Worm (Caenorhabditis elegans) whole organism, late embryonic: ENCODE measurements around the gene H32C10.1.

ENCODE experiments used
- C08G9.2 ChIP-seq: sonication (generic microtip); optimal IDR thresholded peaks from 2 replicates; lab custom pipeline; 2016; ENCODE audit warnings: mild to moderate bottlenecking, missing genetic modification characterization, moderate library complexity, missing compliant biosample characterization
- K09A11.1 ChIP-seq: sonication (generic microtip); optimal IDR thresholded peaks from 2 replicates; lab custom pipeline; 2017; ENCODE audit warnings: antibody characterized with exemption, mild to moderate bottlenecking, missing genetic modification characterization, missing compliant biosample characterization; ENCODE audit not compliant: insufficient read depth
- ahr-1 ChIP-seq: sonication (generic microtip); optimal IDR thresholded peaks from 2 replicates; lab custom pipeline; 2016; ENCODE audit warnings: missing genetic modification characterization, missing compliant biosample characterization
- ama-1 ChIP-seq: fragments of 150-350 bp; optimal IDR thresholded peaks from 2 replicates; lab custom pipeline; 2014
- ceh-18 ChIP-seq: sonication (generic microtip); optimal IDR thresholded peaks from 2 replicates; lab custom pipeline; 2016; ENCODE audit warnings: missing genetic modification characterization, missing compliant biosample characterization
- ceh-19 ChIP-seq: fragments of 200-800 bp; sonication (Bioruptor generic); optimal IDR thresholded peaks from 2 replicates; lab custom pipeline; 2018; ENCODE audit warnings: mild to moderate bottlenecking, missing genetic modification characterization, missing compliant biosample characterization
- ceh-2 ChIP-seq: sonication (generic microtip); optimal IDR thresholded peaks from 2 replicates; lab custom pipeline; 2016; ENCODE audit warnings: missing genotype, missing genetic modification characterization, missing compliant biosample characterization
- ceh-22 ChIP-seq: sonication (generic microtip); optimal IDR thresholded peaks from 2 replicates; lab custom pipeline; 2017; ENCODE audit warnings: missing biosample characterization, missing genetic modification characterization
- ceh-24 ChIP-seq: sonication (generic microtip); optimal IDR thresholded peaks from 2 replicates; lab custom pipeline; 2016; ENCODE audit warnings: mild to moderate bottlenecking, missing genetic modification characterization, missing compliant biosample characterization
- ceh-30 ChIP-seq: fragments of 150-350 bp; optimal IDR thresholded peaks from 2 replicates; lab custom pipeline; 2014; ENCODE audit warnings: missing biosample characterization, missing genetic modification characterization
- ceh-31 ChIP-seq: sonication (generic microtip); optimal IDR thresholded peaks from 2 replicates; lab custom pipeline; 2016; ENCODE audit warnings: missing genetic modification characterization, missing compliant biosample characterization
- ceh-34 ChIP-seq: sonication (generic microtip); optimal IDR thresholded peaks from 2 replicates; lab custom pipeline; 2016; ENCODE audit warnings: mild to moderate bottlenecking, missing genetic modification characterization, missing compliant biosample characterization
- ceh-45 ChIP-seq: fragments of 200-800 bp; sonication (Bioruptor generic); IDR thresholded peaks from 2 replicates; pipeline ENCODE4 v1.3.6; 2022; ENCODE audit warnings: missing genetic modification reagents, missing genetic modification characterization, missing compliant biosample characterization
- ceh-6 ChIP-seq: fragments of 200-800 bp; sonication (Bioruptor generic); optimal IDR thresholded peaks from 2 replicates; lab custom pipeline; 2018; ENCODE audit warnings: mild to moderate bottlenecking, missing genetic modification characterization, missing compliant biosample characterization
- che-1 ChIP-seq: sonication (generic microtip); optimal IDR thresholded peaks from 2 replicates; lab custom pipeline; 2016; ENCODE audit warnings: mild to moderate bottlenecking, missing genetic modification characterization, missing compliant biosample characterization
- dmd-4 ChIP-seq: sonication (generic microtip); optimal IDR thresholded peaks from 2 replicates; lab custom pipeline; 2016; ENCODE audit warnings: borderline replicate concordance, missing genetic modification characterization, missing compliant biosample characterization
- dve-1 ChIP-seq: sonication (generic microtip); optimal IDR thresholded peaks from 2 replicates; lab custom pipeline; 2017; ENCODE audit warnings: antibody characterized with exemption, mild to moderate bottlenecking, missing genetic modification characterization, missing compliant biosample characterization
- elt-2 ChIP-seq: sonication (generic microtip); optimal IDR thresholded peaks from 2 replicates; lab custom pipeline; 2016; ENCODE audit warnings: missing genetic modification reagents, missing genetic modification characterization, missing compliant biosample characterization
- elt-4 ChIP-seq: sonication (generic microtip); optimal IDR thresholded peaks from 2 replicates; lab custom pipeline; 2016; ENCODE audit warnings: missing genetic modification characterization, missing compliant biosample characterization
- fax-1 ChIP-seq: sonication (generic microtip); optimal IDR thresholded peaks from 2 replicates; lab custom pipeline; 2016; ENCODE audit warnings: missing genotype, missing genetic modification characterization, missing compliant biosample characterization
- fkh-10 ChIP-seq: fragments of 150-350 bp; optimal IDR thresholded peaks from 2 replicates; lab custom pipeline; 2014; ENCODE audit warnings: missing biosample characterization, missing genetic modification reagents, missing genetic modification characterization
- fkh-6 ChIP-seq: sonication (generic microtip); optimal IDR thresholded peaks from 2 replicates; lab custom pipeline; 2016; ENCODE audit warnings: missing genetic modification characterization, missing compliant biosample characterization
- gmeb-2 ChIP-seq: sonication (generic microtip); optimal IDR thresholded peaks from 2 replicates; lab custom pipeline; 2016; ENCODE audit warnings: missing genetic modification characterization, inconsistent platforms, missing compliant biosample characterization
- hlh-13 ChIP-seq: fragments of 200-800 bp; sonication (Bioruptor generic); optimal IDR thresholded peaks from 2 replicates; lab custom pipeline; 2018; ENCODE audit warnings: mild to moderate bottlenecking, missing genetic modification characterization, missing compliant biosample characterization
- hlh-15 ChIP-seq: sonication (generic microtip); optimal IDR thresholded peaks from 2 replicates; lab custom pipeline; 2016; ENCODE audit warnings: missing genetic modification characterization, missing compliant biosample characterization
- hlh-30 ChIP-seq: sonication (generic microtip); optimal IDR thresholded peaks from 2 replicates; lab custom pipeline; 2017; ENCODE audit warnings: antibody characterized with exemption, missing genetic modification characterization, missing compliant biosample characterization; ENCODE audit not compliant: insufficient read depth
- hlh-6 ChIP-seq: sonication (generic microtip); optimal IDR thresholded peaks from 2 replicates; lab custom pipeline; 2016; ENCODE audit warnings: missing genotype, missing genetic modification characterization, missing compliant biosample characterization
- hlh-8 ChIP-seq: sonication (generic microtip); optimal IDR thresholded peaks from 2 replicates; lab custom pipeline; 2016; ENCODE audit warnings: missing genotype, missing genetic modification characterization, missing compliant biosample characterization
- mec-3 ChIP-seq: sonication (generic microtip); optimal IDR thresholded peaks from 2 replicates; lab custom pipeline; 2016; ENCODE audit warnings: borderline replicate concordance, missing genetic modification characterization, missing compliant biosample characterization
- nfya-1 ChIP-seq: sonication (generic microtip); optimal IDR thresholded peaks from 2 replicates; lab custom pipeline; 2017; ENCODE audit warnings: missing genetic modification characterization, mild to moderate bottlenecking, missing compliant biosample characterization, antibody characterized with exemption, moderate library complexity
- nhr-11 ChIP-seq: fragments of 150-350 bp; optimal IDR thresholded peaks from 2 replicates; lab custom pipeline; 2014; ENCODE audit warnings: missing biosample characterization, missing genetic modification characterization
- nhr-232 ChIP-seq: sonication (generic microtip); optimal IDR thresholded peaks from 2 replicates; lab custom pipeline; 2016; ENCODE audit warnings: missing genetic modification characterization, missing compliant biosample characterization
- pag-3 ChIP-seq: sonication (generic microtip); optimal IDR thresholded peaks from 2 replicates; lab custom pipeline; 2016; ENCODE audit warnings: missing compliant biosample characterization, missing genetic modification characterization, borderline replicate concordance
- pha-2 ChIP-seq: sonication (generic microtip); optimal IDR thresholded peaks from 2 replicates; lab custom pipeline; 2017; ENCODE audit warnings: mild to moderate bottlenecking, missing genetic modification characterization, missing compliant biosample characterization
- pqm-1 ChIP-seq: sonication (generic microtip); optimal IDR thresholded peaks from 2 replicates; lab custom pipeline; 2016; ENCODE audit warnings: missing genetic modification characterization, missing compliant biosample characterization
- pros-1 ChIP-seq: fragments of 150-350 bp; optimal IDR thresholded peaks from 2 replicates; lab custom pipeline; 2014; ENCODE audit warnings: missing biosample characterization, missing genetic modification reagents, missing genetic modification characterization
- ref-2 ChIP-seq: sonication (generic microtip); optimal IDR thresholded peaks from 2 replicates; lab custom pipeline; 2016; ENCODE audit warnings: missing genetic modification characterization, missing compliant biosample characterization
- rnt-1 ChIP-seq: sonication (generic microtip); optimal IDR thresholded peaks from 2 replicates; lab custom pipeline; 2016; ENCODE audit warnings: missing genetic modification characterization, missing compliant biosample characterization
- sdc-2 ChIP-seq: sonication (generic microtip); optimal IDR thresholded peaks from 2 replicates; lab custom pipeline; 2016; ENCODE audit warnings: missing genotype, missing genetic modification characterization, missing compliant biosample characterization
- sox-2 ChIP-seq: fragments of 200-800 bp; sonication (Bioruptor generic); IDR thresholded peaks from 2 replicates; pipeline ENCODE4 v1.3.6; 2022; ENCODE audit warnings: missing genetic modification reagents, missing genetic modification characterization, missing compliant biosample characterization
- sox-4 ChIP-seq: sonication (generic microtip); optimal IDR thresholded peaks from 2 replicates; lab custom pipeline; 2017; ENCODE audit warnings: mild to moderate bottlenecking, missing genetic modification characterization, inconsistent platforms, missing compliant biosample characterization
- tbx-2 ChIP-seq: sonication (generic microtip); optimal IDR thresholded peaks from 2 replicates; lab custom pipeline; 2016; ENCODE audit warnings: missing genetic modification characterization, missing compliant biosample characterization
- tbx-7 ChIP-seq: sonication (generic microtip); optimal IDR thresholded peaks from 2 replicates; lab custom pipeline; 2016; ENCODE audit warnings: missing genotype, missing genetic modification characterization, missing compliant biosample characterization
- unc-3 ChIP-seq, 2 experiments: fragments of 200-800 bp in 1 of 2; sonication (Bioruptor generic) in 1 of 2; sonication (generic microtip) in 1 of 2; conservative IDR thresholded peaks in 1 of 2; optimal IDR thresholded peaks in 1 of 2; 2 replicates each; pipeline versions ENCODE4 v1.3.6 to Lab custom; 2016 to 2022; ENCODE audit warnings: missing compliant biosample characterization in 2 of 2, missing genetic modification characterization in 2 of 2, missing genetic modification reagents in 1 of 2
- unc-86 ChIP-seq: sonication (generic microtip); optimal IDR thresholded peaks from 2 replicates; lab custom pipeline; 2016; ENCODE audit warnings: missing genetic modification characterization, missing compliant biosample characterization
- ztf-16 ChIP-seq: sonication (generic microtip); optimal IDR thresholded peaks from 2 replicates; lab custom pipeline; 2017; ENCODE audit warnings: missing genetic modification characterization, missing compliant biosample characterization

The H32C10.1 gene

ce11 chrIV:5934046-5934445, at the start of gene H32C10.1:
Gene H32C10.1 (plus strand): TSS chrIV:5934346.
- TF ChIP-seq tbx-7 (no peak), ztf-16 (tag; lab: Kevin White, UChicago) (no peak), ceh-22 (tag; lab: Kevin White, UChicago) (no peak), rnt-1 (tag; lab: Kevin White, UChicago) (no peak), hlh-15 (tag; lab: Kevin White, UChicago) (no peak), dmd-4 (tag; lab: Kevin White, UChicago) (no peak), fkh-10 (no peak), elt-4 (tag; lab: Kevin White, UChicago) (no peak), ceh-31 (tag; lab: Kevin White, UChicago) (no peak), fax-1 (no peak), sox-2 (GFP tag; lab: Robert Waterston, UW) (no peak), ceh-45 (GFP tag; lab: Robert Waterston, UW) (no peak), ceh-2 (tag; lab: Kevin White, UChicago) (no peak), pqm-1 (tag; lab: Kevin White, UChicago) (no peak), pha-2 (no peak)

- TF ChIP-seq ceh-6 (GFP tag; lab: Kevin White, UChicago) (no peak), elt-2 (tag; lab: Kevin White, UChicago) (no peak), ref-2 (tag; lab: Kevin White, UChicago) (no peak), hlh-8 (no peak), ceh-30 (no peak), hlh-13 (no peak), ceh-34 (tag; lab: Kevin White, UChicago) (no peak), K09A11.1 (tag; lab: Kevin White, UChicago) (no peak), ceh-2 (tag; lab: Kevin White, UChicago) (no peak), sdc-2 (tag; lab: Kevin White, UChicago) (no peak), che-1 (no peak), unc-3 (GFP tag; conservative IDR thresholded peaks at IDR 0.05; lab: Robert Waterston, UW) (no peak), unc-3 (tag; optimal IDR thresholded peaks at IDR 0.05; lab: Kevin White, UChicago) (no peak), tbx-2 (tag; lab: Kevin White, UChicago) (no peak), nfya-1 (tag; lab: Kevin White, UChicago) (no peak), rnt-1 (tag; lab: Kevin White, UChicago) (no peak), ceh-18 (tag; lab: Kevin White, UChicago) (no peak), sox-4 (tag; lab: Kevin White, UChicago) (no peak), ztf-16 (tag; lab: Kevin White, UChicago) (no peak), hlh-30 (tag; lab: Kevin White, UChicago) (no peak), ceh-24 (tag; lab: Kevin White, UChicago) (no peak)
Measured at ce11 chrIV:5884500-5884899, 49.6 kb upstream of the H32C10.1 start, which contains the start of gene H04M03.11. Gene H04M03.11 (minus strand): TSS chrIV:5884600.

ce11 chrIV:5885180-5885887, 48.8 kb upstream of the H32C10.1 start, which contains the start of gene glf-1:
Gene glf-1 (plus strand): TSS chrIV:5885835.
- TF ChIP-seq gmeb-2 (tag; lab: Kevin White, UChicago): no peak
- TF ChIP-seq che-1: no peak
- TF ChIP-seq ref-2 (tag; lab: Kevin White, UChicago): no peak
- TF ChIP-seq pros-1 (tag; lab: Kevin White, UChicago): no peak
- no peak for TF ChIP-seq C08G9.2 (tag; lab: Kevin White, UChicago)
- no peak for TF ChIP-seq nhr-11 (tag; lab: Kevin White, UChicago)
- TF ChIP-seq ceh-19 (GFP tag; lab: Kevin White, UChicago): no peak
- TF ChIP-seq mec-3 (tag; lab: Kevin White, UChicago): no peak
- TF ChIP-seq pag-3 (tag; lab: Kevin White, UChicago): no peak
- no peak for TF ChIP-seq dve-1 (tag; lab: Kevin White, UChicago)
- TF ChIP-seq ama-1 (lab: Kevin White, UChicago): no peak
- no peak for TF ChIP-seq hlh-13
- no peak for TF ChIP-seq ceh-18 (tag; lab: Kevin White, UChicago)
- TF ChIP-seq nhr-232 (tag; lab: Kevin White, UChicago): no peak
- TF ChIP-seq hlh-6 (tag; lab: Kevin White, UChicago): no peak
- TF ChIP-seq unc-86: no peak
- TF ChIP-seq sox-4 (tag; lab: Kevin White, UChicago): no peak
- no peak for TF ChIP-seq fkh-6
- no peak for TF ChIP-seq ahr-1 (tag; lab: Kevin White, UChicago)
- TF ChIP-seq hlh-8: no peak
